Worm (Caenorhabditis elegans) whole organism, young adult: ENCODE data around the gene C05B5.11.
A peak's percentile ranks its signal among the peaks of the same experiment; 100 is the strongest.

ENCODE experiments used
- B0019.2 ChIP-seq: fragments of 200-800 bp; sonication (Bioruptor generic); conservative IDR thresholded peaks from 2 replicates; pipeline ENCODE4 v1.3.6; 2022; ENCODE audit warnings: missing genetic modification reagents, missing genetic modification characterization, missing compliant biosample characterization
- B0336.3 ChIP-seq: fragments of 200-800 bp; sonication (Bioruptor generic); IDR thresholded peaks from 2 replicates; pipeline ENCODE4 v1.3.6; 2022; ENCODE audit warnings: missing genetic modification characterization, missing compliant biosample characterization
- C06A6.2 ChIP-seq: fragments of 200-800 bp; sonication (Bioruptor generic); conservative IDR thresholded peaks from 2 replicates; pipeline ENCODE4 v1.3.6; 2022; ENCODE audit warnings: missing genetic modification characterization, missing compliant biosample characterization
- F22D6.2 ChIP-seq: sonication (generic microtip); optimal IDR thresholded peaks from 2 replicates; lab custom pipeline; 2016; ENCODE audit warnings: mild to moderate bottlenecking, missing genetic modification characterization, missing compliant biosample characterization
- F55B11.4 ChIP-seq: sonication (generic microtip); optimal IDR thresholded peaks from 2 replicates; lab custom pipeline; 2016; ENCODE audit warnings: missing compliant biosample characterization, missing genetic modification characterization, borderline replicate concordance; ENCODE audit not compliant: insufficient read depth
- K12H6.12 ChIP-seq: fragments of 200-800 bp; sonication (Bioruptor generic); optimal IDR thresholded peaks from 2 replicates; lab custom pipeline; 2018; ENCODE audit warnings: mild to moderate bottlenecking, missing genetic modification characterization, missing compliant biosample characterization
- T07F8.4 ChIP-seq: sonication (generic microtip); optimal IDR thresholded peaks from 2 replicates; lab custom pipeline; 2016; ENCODE audit warnings: mild to moderate bottlenecking, missing genetic modification characterization, moderate library complexity, missing compliant biosample characterization
- T26A5.8 ChIP-seq: sonication (generic microtip); optimal IDR thresholded peaks from 2 replicates; lab custom pipeline; 2016; ENCODE audit warnings: missing genetic modification characterization, missing compliant biosample characterization
- Y53F4B.3 ChIP-seq: fragments of 200-800 bp; sonication (Bioruptor generic); IDR thresholded peaks from 2 replicates; pipeline ENCODE4 v1.3.6; 2022; ENCODE audit warnings: missing genetic modification reagents, missing genetic modification characterization, missing compliant biosample characterization
- Y53G8AR.9 ChIP-seq: fragments of 200-800 bp; sonication (Bioruptor generic); conservative IDR thresholded peaks from 2 replicates; pipeline ENCODE4 v1.3.6; 2022; ENCODE audit warnings: missing genetic modification reagents, missing genetic modification characterization, missing compliant biosample characterization
- Y67H2A.10 ChIP-seq: fragments of 200-800 bp; sonication (Bioruptor generic); conservative IDR thresholded peaks from 2 replicates; pipeline ENCODE4 v1.3.6; 2022; ENCODE audit warnings: missing genetic modification reagents, missing genetic modification characterization, missing compliant biosample characterization
- aptf-2 ChIP-seq: fragments of 200-800 bp; sonication (Bioruptor generic); conservative IDR thresholded peaks from 2 replicates; pipeline ENCODE4 v1.3.6; 2022; ENCODE audit warnings: missing genetic modification reagents, missing genetic modification characterization, missing compliant biosample characterization
- atf-7 ChIP-seq: sonication (generic microtip); optimal IDR thresholded peaks from 2 replicates; lab custom pipeline; 2017; ENCODE audit warnings: mild to moderate bottlenecking, missing genetic modification characterization, missing compliant biosample characterization
- attf-3 ChIP-seq: fragments of 200-800 bp; sonication (Bioruptor generic); conservative IDR thresholded peaks from 2 replicates; pipeline ENCODE4 v1.3.6; 2022; ENCODE audit warnings: missing genetic modification reagents, missing genetic modification characterization, missing compliant biosample characterization
- bed-1 ChIP-seq: fragments of 200-800 bp; sonication (Bioruptor generic); IDR thresholded peaks from 2 replicates; pipeline ENCODE4 v1.3.6; 2022; ENCODE audit warnings: missing genetic modification reagents, missing genetic modification characterization, missing compliant biosample characterization
- bed-2 ChIP-seq: fragments of 200-800 bp; sonication (Bioruptor generic); IDR thresholded peaks from 2 replicates; pipeline ENCODE4 v1.3.6; 2022; ENCODE audit warnings: missing genetic modification reagents, missing genetic modification characterization, missing compliant biosample characterization
- cebp-1 ChIP-seq, 2 experiments: fragments of 200-800 bp in 1 of 2; sonication (Bioruptor generic) in 1 of 2; sonication (generic microtip) in 1 of 2; IDR thresholded peaks in 1 of 2; optimal IDR thresholded peaks in 1 of 2; 2 replicates each; pipeline versions ENCODE4 v1.3.6 to Lab custom; 2017 to 2022; ENCODE audit warnings: missing compliant biosample characterization in 2 of 2, missing genetic modification characterization in 2 of 2, mild to moderate bottlenecking in 1 of 2, missing genetic modification reagents in 1 of 2, moderate library complexity in 1 of 2
- dpl-1 ChIP-seq: fragments of 150-350 bp; optimal IDR thresholded peaks from 2 replicates; lab custom pipeline; 2014; ENCODE audit warnings: missing biosample characterization, missing genetic modification reagents, missing genetic modification characterization
- hlh-12 ChIP-seq: sonication (generic microtip); optimal IDR thresholded peaks from 2 replicates; lab custom pipeline; 2016; ENCODE audit warnings: missing genetic modification characterization, missing compliant biosample characterization
- hmg-1.2 ChIP-seq: fragments of 200-800 bp; sonication (Bioruptor generic); IDR thresholded peaks from 2 replicates; pipeline ENCODE4 v1.3.6; 2022; ENCODE audit warnings: missing genetic modification reagents, missing genetic modification characterization, missing compliant biosample characterization
- hsf-1 ChIP-seq: fragments of 200-800 bp; sonication (Bioruptor generic); IDR thresholded peaks from 2 replicates; pipeline ENCODE4 v1.3.6; 2022; ENCODE audit warnings: missing genetic modification reagents, missing genetic modification characterization, missing compliant biosample characterization
- let-607 ChIP-seq, 2 experiments: fragments of 200-800 bp in 1 of 2; sonication (Bioruptor generic) in 1 of 2; sonication (generic microtip) in 1 of 2; optimal IDR thresholded peaks; 2 replicates each; lab custom pipeline; 2016 to 2018; ENCODE audit warnings: mild to moderate bottlenecking in 2 of 2, missing compliant biosample characterization in 2 of 2, missing genetic modification characterization in 2 of 2, moderate library complexity in 2 of 2, missing genotype in 1 of 2
- lir-1 ChIP-seq: fragments of 200-800 bp; sonication (Bioruptor generic); conservative IDR thresholded peaks from 2 replicates; pipeline ENCODE4 v1.3.6; 2022; ENCODE audit warnings: missing genetic modification reagents, missing genetic modification characterization, missing compliant biosample characterization
- lsy-27 ChIP-seq: sonication (generic microtip); optimal IDR thresholded peaks from 2 replicates; lab custom pipeline; 2017; ENCODE audit warnings: missing genetic modification characterization, mild to moderate bottlenecking, missing compliant biosample characterization, antibody characterized with exemption, missing genotype, borderline replicate concordance; ENCODE audit not compliant: insufficient read depth
- madf-10 ChIP-seq: sonication (generic microtip); optimal IDR thresholded peaks from 2 replicates; lab custom pipeline; 2016; ENCODE audit warnings: mild to moderate bottlenecking, missing genetic modification characterization, missing compliant biosample characterization
- nfya-2 ChIP-seq: fragments of 200-800 bp; sonication (Bioruptor generic); IDR thresholded peaks from 2 replicates; pipeline ENCODE4 v1.3.6; 2022; ENCODE audit warnings: missing genetic modification reagents, missing genetic modification characterization, missing compliant biosample characterization
- nhr-179 ChIP-seq: sonication (generic microtip); optimal IDR thresholded peaks from 2 replicates; lab custom pipeline; 2016; ENCODE audit warnings: mild to moderate bottlenecking, missing genetic modification characterization, missing compliant biosample characterization
- nhr-27 ChIP-seq: fragments of 200-800 bp; sonication (Bioruptor generic); optimal IDR thresholded peaks from 2 replicates; lab custom pipeline; 2018; ENCODE audit warnings: mild to moderate bottlenecking, missing genetic modification characterization, moderate library complexity, missing compliant biosample characterization
- nhr-90 ChIP-seq: sonication (generic microtip); optimal IDR thresholded peaks from 2 replicates; lab custom pipeline; 2016; ENCODE audit warnings: missing genotype, mild to moderate bottlenecking, missing genetic modification characterization, missing compliant biosample characterization
- pha-4 ChIP-seq: fragments of 150-350 bp; sonication (generic microtip); optimal IDR thresholded peaks from 2 replicates; lab custom pipeline; 2014; ENCODE audit warnings: missing biosample characterization, missing genetic modification reagents, missing genetic modification characterization
- sdz-38 ChIP-seq: sonication (generic microtip); optimal IDR thresholded peaks from 2 replicates; lab custom pipeline; 2016; ENCODE audit warnings: missing genotype, missing genetic modification characterization, missing compliant biosample characterization
- snpc-1.1 ChIP-seq: sonication (generic microtip); optimal IDR thresholded peaks from 2 replicates; lab custom pipeline; 2017; ENCODE audit warnings: missing genetic modification characterization, mild to moderate bottlenecking, missing compliant biosample characterization, antibody characterized with exemption, moderate library complexity, missing genotype, missing genetic modification reagents; ENCODE audit not compliant: insufficient read depth
- snpc-1.3 ChIP-seq: sonication (generic microtip); optimal IDR thresholded peaks from 2 replicates; lab custom pipeline; 2017; ENCODE audit warnings: missing genetic modification characterization, mild to moderate bottlenecking, missing compliant biosample characterization, antibody characterized with exemption, moderate library complexity, missing genotype, missing genetic modification reagents; ENCODE audit not compliant: insufficient read depth
- unc-130 ChIP-seq: sonication (generic microtip); optimal IDR thresholded peaks from 2 replicates; lab custom pipeline; 2016; ENCODE audit warnings: missing genetic modification reagents, missing genetic modification characterization, missing compliant biosample characterization
- ztf-18 ChIP-seq: sonication (generic microtip); optimal IDR thresholded peaks from 2 replicates; lab custom pipeline; 2016; ENCODE audit warnings: missing genotype, mild to moderate bottlenecking, missing genetic modification characterization, missing compliant biosample characterization
- ztf-25 ChIP-seq: fragments of 200-800 bp; sonication (Bioruptor generic); IDR thresholded peaks from 2 replicates; pipeline ENCODE4 v1.3.6; 2022; ENCODE audit warnings: missing genetic modification reagents, missing genetic modification characterization, missing compliant biosample characterization

The C05B5.11 gene

ce11 chrIII:10010117-10010516, 5.8 kb downstream of the C05B5.11 start, which contains the start of gene fbxa-155:
fbxa-155 (minus strand) TSS chrIII:10010217.
- TF ChIP-seq Y53F4B.3 (GFP tag; lab: Robert Waterston, UW) (no peak), F22D6.2 (tag; lab: Kevin White, UChicago) (no peak), nfya-2 (GFP tag; lab: Robert Waterston, UW) (no peak), pha-4 (no peak), B0019.2 (no peak), attf-3 (GFP tag; lab: Robert Waterston, UW) (no peak), ztf-18 (tag; lab: Kevin White, UChicago) (no peak), lir-1 (GFP tag; lab: Robert Waterston, UW) (no peak), cebp-1 (GFP tag; IDR thresholded peaks at IDR 0.05; lab: Robert Waterston, UW) (no peak), cebp-1 (tag; optimal IDR thresholded peaks at IDR 0.05; lab: Kevin White, UChicago) (no peak), unc-130 (GFP tag; lab: Kevin White, UChicago) (no peak), T26A5.8 (tag; lab: Kevin White, UChicago) (no peak), dpl-1 (GFP tag; lab: Kevin White, UChicago) (no peak), Y53G8AR.9 (GFP tag; lab: Robert Waterston, UW) (no peak), K12H6.12 (tag; lab: Kevin White, UChicago) (no peak), hlh-12 (tag; lab: Kevin White, UChicago) (no peak), lsy-27 (tag; lab: Kevin White, UChicago) (no peak)

- TF ChIP-seq B0019.2: no peak
Observed at ce11 chrIII:10012136-10012535, 7.8 kb downstream of the C05B5.11 start, which contains the start of gene C05B5.16. C05B5.16 (plus strand) TSS chrIII:10012436.

DNA sequence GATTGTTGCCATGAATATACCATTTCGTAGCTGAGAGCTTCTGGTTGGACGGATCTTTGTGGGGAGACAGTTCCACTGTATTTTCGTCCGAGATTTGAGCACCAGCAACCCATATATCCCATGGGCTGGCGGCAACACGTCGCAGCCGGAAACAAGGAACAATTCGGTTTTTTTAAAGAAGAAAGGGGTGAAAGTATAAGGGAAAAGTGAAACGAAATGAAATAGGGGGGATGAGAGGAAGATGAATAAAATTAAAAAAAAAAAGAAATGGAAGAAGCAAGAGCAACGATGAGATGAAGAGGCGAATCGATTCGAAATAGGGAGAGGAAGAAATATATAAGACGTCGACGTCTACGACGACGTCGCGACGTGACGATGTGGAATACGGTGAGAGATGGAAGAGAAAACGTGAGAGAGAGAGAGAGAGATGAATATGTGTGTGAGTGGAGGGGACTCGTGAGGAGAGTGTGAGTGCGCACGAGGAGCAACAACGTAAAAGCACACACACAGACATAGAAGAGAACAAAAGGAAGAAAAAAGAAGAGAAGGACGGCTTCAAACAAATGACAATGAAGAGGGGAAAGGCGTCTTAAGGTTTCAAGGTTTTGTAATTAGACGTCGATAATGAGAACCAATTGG, 12.2 kb downstream of the C05B5.11 start, which contains the start of gene rgs-1:
rgs-1 (minus strand) TSS at position 146 of the 639 bp plus-strand sequence.
- TF ChIP-seq madf-10 (tag; lab: Kevin White, UChicago) (peak; percentile 32), bed-1 (GFP tag; lab: Robert Waterston, UW) (no peak)

DNA sequence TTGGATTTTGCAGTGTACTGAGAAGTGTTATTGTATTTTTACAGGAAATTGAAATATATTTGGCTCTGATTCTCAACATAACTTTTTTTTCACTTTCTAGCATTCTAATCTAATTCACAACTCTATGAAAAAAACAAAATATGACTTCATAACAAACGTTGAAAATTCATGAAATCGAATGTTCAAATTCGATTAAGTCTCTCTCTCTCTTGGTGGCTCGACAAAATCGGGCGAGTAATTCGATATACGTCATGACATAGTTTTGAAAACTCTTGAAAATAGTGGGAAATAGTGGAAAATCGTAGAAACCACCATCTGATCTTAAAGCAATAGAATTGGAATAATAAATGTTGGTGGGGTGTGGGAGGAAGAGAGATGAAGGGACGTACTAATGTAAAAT, 13.7 kb downstream of the C05B5.11 start:
- TF ChIP-seq aptf-2 (GFP tag; lab: Robert Waterston, UW) (no peak), ztf-25 (GFP tag; lab: Robert Waterston, UW) (no peak), unc-130 (GFP tag; lab: Kevin White, UChicago) (no peak), hmg-1.2 (no peak)
- TF ChIP-seq, all 124 proteins: peak for 0

DNA sequence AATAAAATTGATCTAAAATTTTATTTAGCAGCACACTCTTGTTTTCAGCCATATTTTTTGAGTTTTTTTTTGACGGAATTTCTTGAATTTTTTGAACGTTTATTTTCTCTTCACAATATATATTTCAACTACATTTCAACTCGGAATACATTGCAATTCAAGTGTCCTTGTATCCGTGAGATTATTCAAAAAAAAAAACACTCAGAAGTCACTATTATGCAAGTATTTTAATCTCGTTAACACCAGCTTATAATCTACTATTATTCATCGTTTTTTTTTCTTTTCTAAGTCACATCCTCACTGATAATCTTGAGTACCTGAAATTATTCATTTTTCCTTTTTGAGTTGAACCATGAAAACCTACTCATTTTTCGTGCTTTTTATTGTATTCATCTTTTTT, 19.1 kb downstream of the C05B5.11 start, which contains the start of gene ins-21:
ins-21 (plus strand) TSS at position 301 of the 400 bp plus-strand sequence.
- TF ChIP-seq nhr-179: no peak
- no peak for TF ChIP-seq snpc-1.3 (tag; lab: Kevin White, UChicago)
- no peak for TF ChIP-seq B0336.3 (GFP tag; lab: Robert Waterston, UW)

- TF ChIP-seq nhr-27 (tag; lab: Kevin White, UChicago): no peak
- no peak for TF ChIP-seq let-607 (tag; optimal IDR thresholded peaks at IDR 0.05; lab: Kevin White, UChicago)
- TF ChIP-seq F55B11.4: no peak
- no peak for TF ChIP-seq T26A5.8 (tag; lab: Kevin White, UChicago)
- TF ChIP-seq bed-2 (GFP tag; lab: Robert Waterston, UW): no peak
- no peak for TF ChIP-seq sdz-38 (tag; lab: Kevin White, UChicago)
- TF ChIP-seq hlh-12 (tag; lab: Kevin White, UChicago): no peak
- TF ChIP-seq snpc-1.1: no peak
- TF ChIP-seq cebp-1 (GFP tag; IDR thresholded peaks at IDR 0.05; lab: Robert Waterston, UW): no peak
- TF ChIP-seq cebp-1 (tag; optimal IDR thresholded peaks at IDR 0.05; lab: Kevin White, UChicago): no peak
- no peak for TF ChIP-seq nhr-179
- TF ChIP-seq T07F8.4 (tag; lab: Kevin White, UChicago): no peak
- no peak for TF ChIP-seq atf-7 (tag; lab: Kevin White, UChicago)
- TF ChIP-seq bed-1 (GFP tag; lab: Robert Waterston, UW): no peak
- no peak for TF ChIP-seq C06A6.2
- TF ChIP-seq hsf-1 (GFP tag; lab: Robert Waterston, UW): no peak
- no peak for TF ChIP-seq nhr-90 (tag; lab: Kevin White, UChicago)
- no peak for TF ChIP-seq Y67H2A.10
- TF ChIP-seq Y53F4B.3 (GFP tag; lab: Robert Waterston, UW): no peak
Observed at ce11 chrIII:10025989-10026388, 21.7 kb downstream of the C05B5.11 start, which contains the start of gene ins-22. ins-22 (plus strand) TSS chrIII:10026289.
